Fruit fly (Drosophila melanogaster): ENCODE data around the gene Cyp12c1.

The Cyp12c1 gene

DNA sequence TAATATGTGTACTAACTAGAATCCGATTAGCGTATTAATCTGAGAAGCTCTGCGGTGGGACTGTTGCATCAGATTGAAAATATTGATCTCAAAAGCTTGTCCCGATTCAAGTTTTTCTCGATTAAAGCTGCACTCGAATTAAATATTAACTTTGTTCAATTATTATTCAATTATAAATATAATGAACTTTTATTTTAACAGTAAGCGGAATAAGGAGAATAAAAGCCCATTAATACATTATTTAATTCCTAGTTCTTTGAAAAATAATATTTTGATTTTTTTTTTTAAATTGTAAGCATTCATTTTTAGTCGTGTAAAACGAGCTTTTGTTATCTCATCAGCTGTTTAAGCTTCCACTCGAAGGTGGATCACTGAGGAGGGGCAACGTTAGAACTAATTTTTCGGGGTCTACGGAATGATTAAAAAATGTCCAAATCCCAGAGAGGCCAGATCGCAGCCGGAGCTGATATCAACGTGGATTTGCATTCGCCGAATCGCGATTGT, 10.7 kb downstream of the Cyp12c1 start, which contains the start of the genes GNBP2 and GNBP1 (continued):
- peak; percentile 52 for TF ChIP-seq nom (GFP tag; optimal IDR thresholded peaks at IDR 0.05)
- no peak for TF ChIP-seq hb (GFP tag; IDR thresholded peaks at IDR 0.05; ENCODE audit: partially characterized antibody)
- TF ChIP-seq CG7357 (GFP tag; IDR thresholded peaks at IDR 0.05): 0 out of 3 replicates have a peak, but pooled peaks have one; percentile 58
- no peak for TF ChIP-seq Lhr (GFP tag; optimal IDR thresholded peaks at IDR 0.05)
- peak; percentile 42 for TF ChIP-seq CG17829 (tag; optimal IDR thresholded peaks at IDR 0.05)
- TF ChIP-seq abd-A (tag; optimal IDR thresholded peaks at IDR 0.05): no peak
- peak; percentile 79; the same call in 2 of the 3 replicates for TF ChIP-seq dysf (GFP tag; IDR thresholded peaks at IDR 0.05)
- no peak for TF ChIP-seq CG13287 (GFP tag; IDR thresholded peaks at IDR 0.05; ENCODE audit: partially characterized antibody)
- TF ChIP-seq CG11723 (GFP tag; optimal IDR thresholded peaks at IDR 0.05): no peak
- TF ChIP-seq CG11560 (tag; IDR thresholded peaks at IDR 0.05): no peak
- TF ChIP-seq Ets65A (GFP tag): peak; percentile 59
- peak; percentile 59 for TF ChIP-seq CG13424 (tag; optimal IDR thresholded peaks at IDR 0.05)
- peak; percentile 78 for TF ChIP-seq CG7839 (tag; optimal IDR thresholded peaks at IDR 0.05)
- TF ChIP-seq CG12155 (GFP tag; optimal IDR thresholded peaks at IDR 0.05): no peak
- TF ChIP-seq Atf-2 (GFP tag; optimal IDR thresholded peaks at IDR 0.05): no peak
- TF ChIP-seq Optix (GFP tag; IDR thresholded peaks at IDR 0.05): no peak
- TF ChIP-seq sna (GFP tag; IDR thresholded peaks at IDR 0.05; ENCODE audit: partially characterized antibody): no peak
- TF ChIP-seq CG14050 (GFP tag; IDR thresholded peaks at IDR 0.05): peak; percentile 24; the same call in 1 of the 3 replicates
- no peak for TF ChIP-seq BEAF-32 (GFP tag; optimal IDR thresholded peaks at IDR 0.05)
- no peak for TF ChIP-seq zfh2 (GFP tag; optimal IDR thresholded peaks at IDR 0.05)
- peak; percentile 53; the same call in 1 of the 2 replicates for TF ChIP-seq CG14667 (GFP tag; IDR thresholded peaks at IDR 0.05)
- peak; percentile 84 for TF ChIP-seq vvl (GFP tag; IDR thresholded peaks at IDR 0.05)
- TF ChIP-seq bbx (GFP tag; IDR thresholded peaks at IDR 0.05; ENCODE audit: partially characterized antibody): no peak
- no peak for TF ChIP-seq ken (GFP tag; IDR thresholded peaks at IDR 0.05)
- TF ChIP-seq Dp (GFP tag; optimal IDR thresholded peaks at IDR 0.05): no peak
- peak; percentile 70 for TF ChIP-seq CG2712 (tag; optimal IDR thresholded peaks at IDR 0.05)
- no peak for TF ChIP-seq CG16815 (GFP tag; optimal IDR thresholded peaks at IDR 0.05)
- TF ChIP-seq CG6654 (GFP tag; optimal IDR thresholded peaks at IDR 0.05): no peak
- TF ChIP-seq kay (GFP tag; optimal IDR thresholded peaks at IDR 0.05): no peak
- peak; percentile 46; the same call in 1 of the 2 replicates for TF ChIP-seq ttk (GFP tag; IDR thresholded peaks at IDR 0.05)
- TF ChIP-seq CG5245 (GFP tag; optimal IDR thresholded peaks at IDR 0.05): no peak
- TF ChIP-seq ac (GFP tag; optimal IDR thresholded peaks at IDR 0.05): no peak
- TF ChIP-seq Dip3 (GFP tag; optimal IDR thresholded peaks at IDR 0.05): no peak
- peak; percentile 19 for TF ChIP-seq az2 (GFP tag; optimal IDR thresholded peaks at IDR 0.05)
- TF ChIP-seq Ptx1 (GFP tag; IDR thresholded peaks at IDR 0.05): peak; percentile 80
- no peak for TF ChIP-seq ato (GFP tag; IDR thresholded peaks at IDR 0.05; ENCODE audit: partially characterized antibody)
- TF ChIP-seq twi (tag; optimal IDR thresholded peaks at IDR 0.05): no peak
- no peak for TF ChIP-seq YL-1 (GFP tag; optimal IDR thresholded peaks at IDR 0.05)
- peak; percentile 24 for TF ChIP-seq fd3F (GFP tag; optimal IDR thresholded peaks at IDR 0.05)
- no peak for TF ChIP-seq Lim3 (GFP tag; IDR thresholded peaks at IDR 0.05)
- no peak for TF ChIP-seq mirr (GFP tag; optimal IDR thresholded peaks at IDR 0.05)
- no peak for TF ChIP-seq eve (GFP tag; optimal IDR thresholded peaks at IDR 0.05)
- TF ChIP-seq CG12299 (tag; optimal IDR thresholded peaks at IDR 0.05): peak; percentile 44
- peak; percentile 70 for TF ChIP-seq cwo (GFP tag; optimal IDR thresholded peaks at IDR 0.05)
- TF ChIP-seq CG17568 (GFP tag; optimal IDR thresholded peaks at IDR 0.05): no peak
- no peak for TF ChIP-seq pnt (GFP tag; optimal IDR thresholded peaks at IDR 0.05)

All from whole organism, embryonic.